Fruit fly (Drosophila melanogaster): ENCODE results near the gene Irk2.

The Irk2 gene

DNA sequence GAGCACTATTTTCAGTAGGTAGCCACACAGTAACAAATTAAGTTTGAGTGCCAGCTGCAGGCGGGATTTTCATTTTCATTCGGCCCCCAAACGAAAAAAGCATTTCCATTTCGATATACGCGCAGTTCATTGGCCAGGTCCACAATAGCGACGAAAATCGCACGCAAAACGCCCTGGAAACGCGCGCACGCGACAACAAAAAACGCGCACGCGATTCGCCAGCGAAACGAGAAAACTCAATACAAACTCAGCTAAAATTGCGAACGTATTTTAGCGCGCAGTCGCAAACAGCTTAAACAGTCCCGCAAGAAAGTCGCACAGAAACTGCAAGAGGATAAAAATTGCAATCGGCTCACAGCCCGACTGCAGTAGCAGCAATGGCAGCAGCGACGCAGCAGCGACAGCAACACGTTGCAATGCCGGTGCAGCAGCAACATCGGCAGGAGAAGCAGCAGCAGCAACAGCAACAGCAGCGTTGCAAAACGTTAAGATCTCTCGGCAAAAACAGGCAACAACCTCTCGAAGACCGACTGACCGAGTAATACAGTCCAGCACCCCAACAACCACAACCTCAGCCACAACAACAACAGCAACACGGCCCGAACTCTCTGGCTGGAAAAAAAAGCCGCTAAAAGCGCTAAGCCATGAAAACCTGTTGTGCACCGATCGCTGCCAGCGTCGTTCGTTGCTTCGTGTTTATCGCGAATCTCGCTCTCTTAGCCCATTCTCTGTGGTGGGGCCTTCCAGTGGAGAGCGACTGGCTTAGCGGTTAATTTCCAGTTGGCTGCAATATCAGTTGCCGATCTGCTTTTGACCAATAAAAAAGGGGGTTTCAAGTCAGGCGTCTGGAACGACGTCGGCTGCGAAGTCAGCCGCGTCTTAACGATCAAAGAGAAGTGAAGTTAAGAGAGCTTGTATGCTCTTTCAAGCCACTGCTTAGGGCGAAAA lies 47.0 kb downstream of the Irk2 start, which contains the start of gene CG4374:
TSS of gene CG4374 (minus strand) at position 268 of the 948 bp plus-strand sequence.
- TF ChIP-seq CG1621 (tag; optimal IDR thresholded peaks at IDR 0.05) (no peak), Hr39 (GFP tag; optimal IDR thresholded peaks at IDR 0.05) (no peak), vri (GFP tag; optimal IDR thresholded peaks at IDR 0.05) (no peak), ss (GFP tag; optimal IDR thresholded peaks at IDR 0.05) (peak in 1 of 2 experiments; percentile 46), CG11294 (GFP tag; IDR thresholded peaks at IDR 0.05) (no peak), CG16779 (tag; optimal IDR thresholded peaks at IDR 0.05) (no peak), Sox14 (GFP tag; optimal IDR thresholded peaks at IDR 0.05) (no peak), acj6 (GFP tag; optimal IDR thresholded peaks at IDR 0.05) (no peak), eg (GFP tag; IDR thresholded peaks at IDR 0.05) (0 out of 3 replicates have a peak, but pooled peaks have one; percentile 12), CG6163 (GFP tag; IDR thresholded peaks at IDR 0.05) (0 out of 3 replicates have a peak, but pooled peaks have one; percentile 9), CG8119 (GFP tag; IDR thresholded peaks at IDR 0.05) (no peak), CG6808 (GFP tag; optimal IDR thresholded peaks at IDR 0.05) (no peak), Eip78C (GFP tag) (peak; percentile 25), CG3919 (GFP tag; optimal IDR thresholded peaks at IDR 0.05) (peak; percentile 65), CG31627 (GFP tag; optimal IDR thresholded peaks at IDR 0.05) (no peak), CG32006 (GFP tag; optimal IDR thresholded peaks at IDR 0.05) (no peak), CG8319 (GFP tag; optimal IDR thresholded peaks at IDR 0.05) (no peak), CG9139 (GFP tag; optimal IDR thresholded peaks at IDR 0.05) (peak; percentile 14), cyc (GFP tag; optimal IDR thresholded peaks at IDR 0.05) (no peak), CG6276 (GFP tag; optimal IDR thresholded peaks at IDR 0.05) (no peak), Lpt (GFP tag; optimal IDR thresholded peaks at IDR 0.05) (peak; percentile 34), Eip75B (GFP tag; optimal IDR thresholded peaks at IDR 0.05) (peak; percentile 59), Smox (GFP tag; optimal IDR thresholded peaks at IDR 0.05) (no peak), fd59A (GFP tag; optimal IDR thresholded peaks at IDR 0.05) (no peak), dsx (GFP tag; optimal IDR thresholded peaks at IDR 0.05; ENCODE audit: poor library complexity, severe bottlenecking) (peak; percentile 40), CG15336 (GFP tag; IDR thresholded peaks at IDR 0.05) (no peak), salr (GFP tag; optimal IDR thresholded peaks at IDR 0.05) (no peak), CG7368 (GFP tag; optimal IDR thresholded peaks at IDR 0.05) (no peak), CG8632 (GFP tag; optimal IDR thresholded peaks at IDR 0.05) (no peak), CG6854 (GFP tag; optimal IDR thresholded peaks at IDR 0.05) (peak; percentile 11), CG10631 (GFP tag; optimal IDR thresholded peaks at IDR 0.05) (no peak), CG6792 (GFP tag; optimal IDR thresholded peaks at IDR 0.05) (no peak)
